Worm (Caenorhabditis elegans) whole organism, midembryonic: Measurements from ENCODE around the gene srw-12.

Source experiments
- T22C8.4 ChIP-seq: fragments of 200-800 bp; sonication (Bioruptor generic); IDR thresholded peaks from 2 replicates; pipeline ENCODE4 v1.3.6; 2022; ENCODE audit warnings: missing genetic modification characterization, missing compliant biosample characterization
- cog-1 ChIP-seq: sonication (generic microtip); optimal IDR thresholded peaks from 2 replicates; lab custom pipeline; 2016; ENCODE audit warnings: missing genetic modification characterization, missing compliant biosample characterization
- flt-1 ChIP-seq: fragments of 200-800 bp; sonication (Bioruptor generic); IDR thresholded peaks from 2 replicates; pipeline ENCODE4 v1.3.6; 2022; ENCODE audit warnings: missing genetic modification characterization, missing compliant biosample characterization
- klf-2 ChIP-seq: fragments of 200-800 bp; sonication (Bioruptor generic); conservative IDR thresholded peaks from 2 replicates; pipeline ENCODE4 v1.3.6; 2022; ENCODE audit warnings: missing genetic modification reagents, missing genetic modification characterization, missing compliant biosample characterization
- med-1 ChIP-seq: sonication (generic microtip); optimal IDR thresholded peaks from 2 replicates; lab custom pipeline; 2017; ENCODE audit warnings: missing genetic modification characterization, mild to moderate bottlenecking, missing compliant biosample characterization, antibody characterized with exemption, missing genetic modification reagents; ENCODE audit not compliant: insufficient read depth
- ref-1 ChIP-seq: fragments of 200-800 bp; sonication (Bioruptor generic); conservative IDR thresholded peaks from 2 replicates; pipeline ENCODE4 v1.3.6; 2022; ENCODE audit warnings: missing genetic modification reagents, missing genetic modification characterization, missing compliant biosample characterization
- tab-1 ChIP-seq: fragments of 200-800 bp; sonication (Bioruptor generic); IDR thresholded peaks from 2 replicates; pipeline ENCODE4 v1.3.6; 2022; ENCODE audit warnings: missing genetic modification characterization, missing compliant biosample characterization
- ztf-23 ChIP-seq: fragments of 200-800 bp; sonication (Bioruptor generic); IDR thresholded peaks from 2 replicates; pipeline ENCODE4 v1.3.6; 2022; ENCODE audit warnings: missing genetic modification reagents, missing genetic modification characterization, missing compliant biosample characterization
- ztf-29 ChIP-seq: fragments of 200-800 bp; sonication (Bioruptor generic); IDR thresholded peaks from 2 replicates; pipeline ENCODE4 v1.3.6; 2022; ENCODE audit warnings: missing genetic modification reagents, missing genetic modification characterization, missing compliant biosample characterization

The srw-12 gene

DNA sequence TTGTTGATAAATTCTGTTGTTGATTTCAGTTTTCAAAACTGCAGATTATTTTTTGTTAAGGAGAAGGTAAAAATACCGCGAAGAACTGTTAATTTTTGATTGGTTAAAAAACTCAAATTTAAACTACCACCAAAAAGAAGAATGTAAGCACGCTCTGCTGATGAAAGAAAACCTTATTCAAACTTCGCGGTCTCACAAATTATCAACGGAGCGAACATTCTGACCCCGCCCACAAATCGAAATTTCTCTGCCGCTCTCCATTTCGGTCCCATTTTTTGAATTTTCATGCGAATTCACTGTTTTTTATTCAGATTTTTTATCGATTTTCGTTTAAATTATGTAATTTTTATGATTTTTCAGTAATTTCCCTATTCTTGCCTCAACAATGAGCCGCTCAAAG is 48.9 kb downstream of the srw-12 start, which contains the start of gene cyn-3:
Gene cyn-3 (plus strand): TSS at position 361 of the 400 bp plus-strand sequence.
- TF ChIP-seq ref-1 (GFP tag; lab: Robert Waterston, UW) (no peak), med-1 (GFP tag; lab: Kevin White, UChicago) (no peak), cog-1 (no peak), flt-1 (GFP tag; lab: Robert Waterston, UW) (no peak), tab-1 (no peak), T22C8.4 (GFP tag; lab: Robert Waterston, UW) (no peak), klf-2 (GFP tag; lab: Robert Waterston, UW) (no peak), ztf-29 (GFP tag; lab: Robert Waterston, UW) (no peak), ztf-23 (GFP tag; lab: Robert Waterston, UW) (no peak)
